Worm (Caenorhabditis elegans) whole organism, midembryonic: ENCODE measurements around the gene rnp-7.

ENCODE experiments used
- T22C8.4 ChIP-seq: fragments of 200-800 bp; sonication (Bioruptor generic); IDR thresholded peaks from 2 replicates; pipeline ENCODE4 v1.3.6; 2022; ENCODE audit warnings: missing genetic modification characterization, missing compliant biosample characterization
- cog-1 ChIP-seq: sonication (generic microtip); optimal IDR thresholded peaks from 2 replicates; lab custom pipeline; 2016; ENCODE audit warnings: missing genetic modification characterization, missing compliant biosample characterization
- flt-1 ChIP-seq: fragments of 200-800 bp; sonication (Bioruptor generic); IDR thresholded peaks from 2 replicates; pipeline ENCODE4 v1.3.6; 2022; ENCODE audit warnings: missing genetic modification characterization, missing compliant biosample characterization
- klf-2 ChIP-seq: fragments of 200-800 bp; sonication (Bioruptor generic); conservative IDR thresholded peaks from 2 replicates; pipeline ENCODE4 v1.3.6; 2022; ENCODE audit warnings: missing genetic modification reagents, missing genetic modification characterization, missing compliant biosample characterization
- med-1 ChIP-seq: sonication (generic microtip); optimal IDR thresholded peaks from 2 replicates; lab custom pipeline; 2017; ENCODE audit warnings: missing genetic modification characterization, mild to moderate bottlenecking, missing compliant biosample characterization, antibody characterized with exemption, missing genetic modification reagents; ENCODE audit not compliant: insufficient read depth
- ref-1 ChIP-seq: fragments of 200-800 bp; sonication (Bioruptor generic); conservative IDR thresholded peaks from 2 replicates; pipeline ENCODE4 v1.3.6; 2022; ENCODE audit warnings: missing genetic modification reagents, missing genetic modification characterization, missing compliant biosample characterization
- tab-1 ChIP-seq: fragments of 200-800 bp; sonication (Bioruptor generic); IDR thresholded peaks from 2 replicates; pipeline ENCODE4 v1.3.6; 2022; ENCODE audit warnings: missing genetic modification characterization, missing compliant biosample characterization
- ztf-23 ChIP-seq: fragments of 200-800 bp; sonication (Bioruptor generic); IDR thresholded peaks from 2 replicates; pipeline ENCODE4 v1.3.6; 2022; ENCODE audit warnings: missing genetic modification reagents, missing genetic modification characterization, missing compliant biosample characterization
- ztf-29 ChIP-seq: fragments of 200-800 bp; sonication (Bioruptor generic); IDR thresholded peaks from 2 replicates; pipeline ENCODE4 v1.3.6; 2022; ENCODE audit warnings: missing genetic modification reagents, missing genetic modification characterization, missing compliant biosample characterization

Gene rnp-7

DNA sequence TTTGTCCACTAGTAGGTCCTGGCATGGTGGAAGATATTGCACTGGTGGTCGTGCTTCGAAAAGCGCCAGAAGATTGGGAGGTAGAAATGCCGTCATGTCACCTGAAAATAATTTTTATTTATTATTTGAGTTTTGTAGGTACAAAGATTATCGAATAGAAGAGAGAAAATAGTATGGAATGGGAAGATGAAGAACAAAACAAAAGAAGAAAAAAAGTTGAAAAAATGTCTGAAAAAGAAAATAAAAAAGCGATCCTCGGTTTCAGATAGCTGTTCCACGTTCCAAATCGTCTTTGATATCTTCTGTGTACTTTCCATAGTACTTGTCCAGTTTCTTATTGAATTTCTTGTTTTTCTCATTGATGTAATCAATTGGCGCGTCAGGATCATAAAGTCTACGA is at the start of gene rnp-7:
TSS of gene rnp-7 (minus strand) at position 101 of the 400 bp plus-strand sequence.
- no peak for TF ChIP-seq T22C8.4 (GFP tag; lab: Robert Waterston, UW)
- TF ChIP-seq klf-2 (GFP tag; lab: Robert Waterston, UW): no peak

- TF ChIP-seq T22C8.4 (GFP tag; lab: Robert Waterston, UW): no peak
- TF ChIP-seq ztf-29 (GFP tag; lab: Robert Waterston, UW): no peak
- no peak for TF ChIP-seq tab-1 (GFP tag; lab: Robert Waterston, UW)
Observed at ce11 chrIII:7210486-7210885, 49.5 kb upstream of the rnp-7 start.

DNA sequence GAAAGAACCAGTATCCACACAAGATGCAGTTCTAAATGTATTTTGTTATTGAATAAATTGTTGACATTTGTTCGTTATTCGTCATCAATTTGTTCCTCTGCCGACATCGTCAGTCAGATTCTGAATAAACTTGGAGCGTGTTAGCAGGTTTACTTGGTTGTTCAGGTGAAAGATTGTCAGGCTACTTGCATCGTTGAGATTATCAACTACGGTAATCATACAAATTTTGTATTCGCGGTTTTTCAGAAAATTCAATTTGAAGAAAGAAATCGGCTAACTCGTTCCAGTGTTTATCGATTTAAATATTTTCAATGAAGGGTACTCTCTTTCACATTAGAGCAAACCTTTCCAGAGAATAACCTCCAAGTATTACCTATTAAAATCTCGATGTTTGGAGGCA is 48.8 kb upstream of the rnp-7 start, which contains the start of gene R151.2:
TSS of gene R151.2 (plus strand) at position 247 of the 400 bp plus-strand sequence.
- TF ChIP-seq ref-1 (no peak), flt-1 (no peak), cog-1 (tag; lab: Kevin White, UChicago) (no peak), ztf-23 (no peak), ztf-29 (GFP tag; lab: Robert Waterston, UW) (no peak), med-1 (GFP tag; lab: Kevin White, UChicago) (no peak), T22C8.4 (GFP tag; lab: Robert Waterston, UW) (no peak), tab-1 (GFP tag; lab: Robert Waterston, UW) (no peak), klf-2 (GFP tag; lab: Robert Waterston, UW) (no peak)

ce11 chrIII:7207903-7208497 is 47.0 kb upstream of the rnp-7 start, which contains the start of gene rpl-6:
TSS of gene rpl-6 (plus strand) at chrIII:7208447.
- TF ChIP-seq ztf-23: 0 out of 2 replicates have a peak, but pooled peaks have one; percentile 28
- no peak for TF ChIP-seq T22C8.4 (GFP tag; lab: Robert Waterston, UW)
- TF ChIP-seq flt-1: 0 out of 2 replicates have a peak, but pooled peaks have one; percentile 13
- TF ChIP-seq med-1 (GFP tag; lab: Kevin White, UChicago): no peak
- TF ChIP-seq cog-1 (tag; lab: Kevin White, UChicago): peak; percentile 66
- TF ChIP-seq tab-1 (GFP tag; lab: Robert Waterston, UW): no peak
- no peak for TF ChIP-seq klf-2 (GFP tag; lab: Robert Waterston, UW)
- TF ChIP-seq ztf-29 (GFP tag; lab: Robert Waterston, UW): peak; percentile 61; the same call in 1 of the 2 replicates
- TF ChIP-seq ref-1: no peak

DNA sequence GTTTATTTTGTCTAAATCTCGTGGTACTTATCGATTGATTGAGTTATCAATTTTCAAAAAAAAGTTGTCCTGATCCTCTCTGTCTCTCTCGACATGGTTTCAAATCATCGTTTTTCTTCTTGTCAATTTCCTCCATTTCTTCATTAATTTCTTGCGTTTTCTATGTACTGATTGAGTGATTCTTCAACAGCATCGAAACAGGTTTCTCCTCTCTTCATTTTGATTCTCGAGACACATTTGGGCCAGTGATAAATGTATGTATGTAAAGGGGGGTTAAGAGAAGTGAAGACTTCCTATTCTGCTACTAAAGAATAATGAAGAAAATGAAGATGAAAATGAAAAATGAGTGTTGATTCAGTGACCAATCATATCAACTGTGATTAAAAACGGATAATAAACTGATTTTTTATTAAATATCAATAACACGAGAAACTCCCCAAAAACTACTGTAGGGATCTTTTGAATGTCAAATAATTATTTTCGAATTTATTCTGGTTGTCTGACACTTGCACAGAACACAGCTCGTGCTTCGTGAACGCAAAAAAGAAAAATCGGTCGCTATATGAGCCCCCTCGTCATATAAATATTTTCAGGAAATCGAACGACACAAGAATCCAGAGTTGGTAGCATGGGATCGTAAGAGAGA is 42.3 kb upstream of the rnp-7 start:
- TF ChIP-seq T22C8.4 (GFP tag; lab: Robert Waterston, UW): no peak
- TF ChIP-seq ztf-29 (GFP tag; lab: Robert Waterston, UW): no peak
- TF ChIP-seq ztf-23: no peak
- no peak for TF ChIP-seq flt-1
- no peak for TF ChIP-seq med-1 (GFP tag; lab: Kevin White, UChicago)
- TF ChIP-seq tab-1 (GFP tag; lab: Robert Waterston, UW): no peak
- no peak for TF ChIP-seq cog-1 (tag; lab: Kevin White, UChicago)
- TF ChIP-seq klf-2 (GFP tag; lab: Robert Waterston, UW): no peak
- TF ChIP-seq ref-1: no peak

DNA sequence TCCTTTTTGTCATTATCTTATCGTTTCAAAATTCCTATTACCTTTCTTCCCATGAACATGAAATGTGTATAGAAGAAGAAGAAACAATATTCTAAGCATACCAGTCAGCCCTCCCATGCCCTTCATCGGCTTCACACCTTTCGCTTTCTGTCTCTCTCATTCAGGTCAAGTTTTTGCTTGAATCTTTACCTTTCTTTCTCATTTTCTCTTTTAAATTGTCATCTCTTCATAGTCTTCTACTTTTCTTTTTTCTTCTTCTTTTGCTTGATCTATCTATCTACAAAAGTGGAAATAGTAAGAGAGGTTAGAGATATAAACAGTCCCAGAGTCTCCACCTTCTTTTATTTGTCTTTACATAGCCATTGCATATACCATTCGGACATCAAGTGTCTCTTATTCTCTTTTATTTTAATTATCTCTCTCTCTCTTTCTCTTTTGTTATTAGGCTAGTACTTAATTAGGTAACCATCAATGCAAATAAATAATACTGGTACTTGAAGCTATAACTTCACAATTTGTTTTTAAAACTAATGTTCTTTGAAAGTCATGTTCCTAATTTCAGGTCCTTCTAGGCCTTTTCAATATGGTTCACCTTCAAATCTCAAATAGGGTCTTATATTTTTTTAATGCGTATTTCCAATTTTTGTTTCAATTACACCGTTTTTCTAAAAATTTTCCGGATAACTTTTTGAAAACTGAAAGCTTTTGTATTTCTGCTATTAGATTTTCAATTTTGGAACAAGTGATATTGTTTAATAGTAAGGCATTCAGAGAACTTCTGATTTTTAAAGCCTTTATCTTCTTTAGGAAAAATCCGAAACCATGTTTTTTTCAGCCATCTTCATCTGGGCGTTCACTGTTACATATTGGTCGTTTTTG is 40.7 kb upstream of the rnp-7 start, which contains the start of gene dpy-31:
TSS of gene dpy-31 (plus strand) at position 829 of the 879 bp plus-strand sequence.
- TF ChIP-seq ztf-29 (GFP tag; lab: Robert Waterston, UW): peak; percentile 31; the same call in 1 of the 2 replicates
- no peak for TF ChIP-seq flt-1

DNA sequence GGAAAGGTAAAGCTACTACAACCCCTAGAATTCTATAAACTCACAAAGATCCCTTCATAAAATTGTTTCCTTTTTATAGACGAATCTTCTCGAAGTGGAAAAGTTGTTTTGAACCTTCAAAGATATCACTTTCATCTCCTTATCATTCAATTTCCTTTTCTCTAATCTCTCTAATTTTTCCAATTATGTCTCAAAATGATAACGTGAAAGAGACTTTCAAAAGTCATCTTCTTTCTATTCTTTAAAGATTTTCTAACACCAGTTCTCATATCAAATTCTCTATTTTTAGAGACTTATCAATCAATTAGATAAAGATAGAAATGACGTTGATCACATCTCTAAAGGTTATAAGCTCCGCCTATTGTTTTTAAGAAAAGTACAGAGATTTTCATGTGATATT is 38.5 kb upstream of the rnp-7 start:
- TF ChIP-seq cog-1 (tag; lab: Kevin White, UChicago): no peak

DNA sequence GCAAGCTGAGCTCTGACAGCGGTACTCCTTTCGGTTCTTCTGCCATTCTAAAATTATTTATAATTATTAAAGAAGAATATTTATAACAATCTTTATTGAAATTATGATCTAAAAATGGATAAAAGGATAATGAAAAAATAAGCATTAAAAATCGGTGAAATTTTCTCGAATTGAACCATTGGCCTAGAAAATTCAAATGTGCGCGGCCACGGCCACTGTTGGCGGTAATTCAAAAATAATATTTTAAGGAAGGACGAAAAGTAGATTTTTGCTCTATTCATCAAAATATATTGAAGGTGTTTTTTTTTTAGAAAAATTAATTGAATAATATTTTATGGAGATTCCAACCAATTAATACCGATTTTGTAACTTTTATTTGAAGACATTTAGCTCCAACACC is 37.9 kb upstream of the rnp-7 start, which contains the start of gene pfd-5:
TSS of gene pfd-5 (minus strand) at position 47 of the 400 bp plus-strand sequence.
- peak; percentile 71; the same call in 1 of the 2 replicates for TF ChIP-seq klf-2 (GFP tag; lab: Robert Waterston, UW)
- no peak for TF ChIP-seq med-1 (GFP tag; lab: Kevin White, UChicago)
- no peak for TF ChIP-seq ztf-29 (GFP tag; lab: Robert Waterston, UW)
- no peak; the same call in 1 of the 2 replicates for TF ChIP-seq T22C8.4 (GFP tag; lab: Robert Waterston, UW)
- TF ChIP-seq tab-1 (GFP tag; lab: Robert Waterston, UW): no peak
- peak; percentile 52 for TF ChIP-seq cog-1 (tag; lab: Kevin White, UChicago)
- TF ChIP-seq ref-1: no peak
- peak; percentile 84 for TF ChIP-seq flt-1
- TF ChIP-seq ztf-23: peak; percentile 74

DNA sequence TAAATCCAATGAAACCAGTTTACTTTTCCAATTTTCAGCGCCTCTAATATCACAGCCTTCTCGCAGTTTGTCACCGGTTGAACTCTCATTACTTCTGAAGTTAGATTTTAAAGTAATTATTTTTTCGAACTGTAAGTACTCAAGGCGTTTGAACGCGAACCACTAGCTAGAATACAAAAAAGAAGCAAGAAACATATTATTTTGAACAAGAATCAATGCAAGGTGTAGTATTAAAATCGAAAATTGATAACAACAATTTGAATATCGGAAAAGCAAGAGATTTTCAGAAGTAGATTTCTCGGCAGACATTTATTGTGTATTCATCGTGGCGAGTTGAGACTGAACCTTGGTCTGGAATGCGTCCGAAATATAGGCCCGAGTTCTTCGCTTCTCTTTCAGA is 37.0 kb upstream of the rnp-7 start, which contains the start of gene exos-9:
TSS of gene exos-9 (minus strand) at position 101 of the 400 bp plus-strand sequence.
- TF ChIP-seq flt-1: no peak
- no peak for TF ChIP-seq cog-1 (tag; lab: Kevin White, UChicago)
- TF ChIP-seq tab-1 (GFP tag; lab: Robert Waterston, UW): no peak
- TF ChIP-seq ref-1: no peak
- TF ChIP-seq T22C8.4 (GFP tag; lab: Robert Waterston, UW): no peak
- TF ChIP-seq ztf-23: no peak
- TF ChIP-seq klf-2 (GFP tag; lab: Robert Waterston, UW): no peak
- TF ChIP-seq med-1 (GFP tag; lab: Kevin White, UChicago): no peak
- TF ChIP-seq ztf-29 (GFP tag; lab: Robert Waterston, UW): no peak
